Worm (Caenorhabditis elegans) whole organism, late embryonic: ENCODE measurements around the gene F40C5.2.

ENCODE experiments used
- C08G9.2 ChIP-seq: sonication (generic microtip); optimal IDR thresholded peaks from 2 replicates; lab custom pipeline; 2016; ENCODE audit warnings: mild to moderate bottlenecking, missing genetic modification characterization, moderate library complexity, missing compliant biosample characterization
- F13H6.1 ChIP-seq: sonication (generic microtip); optimal IDR thresholded peaks from 2 replicates; lab custom pipeline; 2016; ENCODE audit warnings: missing genetic modification characterization, missing compliant biosample characterization
- K09A11.1 ChIP-seq: sonication (generic microtip); optimal IDR thresholded peaks from 2 replicates; lab custom pipeline; 2017; ENCODE audit warnings: antibody characterized with exemption, mild to moderate bottlenecking, missing genetic modification characterization, missing compliant biosample characterization; ENCODE audit not compliant: insufficient read depth
- T23F11.4 ChIP-seq: fragments of 200-800 bp; sonication (Bioruptor generic); optimal IDR thresholded peaks from 2 replicates; lab custom pipeline; 2018; ENCODE audit warnings: mild to moderate bottlenecking, missing genetic modification characterization, missing compliant biosample characterization
- Y22D7AL.16 ChIP-seq: sonication (generic microtip); optimal IDR thresholded peaks from 2 replicates; lab custom pipeline; 2016; ENCODE audit warnings: missing genetic modification characterization, missing compliant biosample characterization
- ahr-1 ChIP-seq: sonication (generic microtip); optimal IDR thresholded peaks from 2 replicates; lab custom pipeline; 2016; ENCODE audit warnings: missing genetic modification characterization, missing compliant biosample characterization
- ama-1 ChIP-seq: fragments of 150-350 bp; optimal IDR thresholded peaks from 2 replicates; lab custom pipeline; 2014
- ceh-14 ChIP-seq: sonication (generic microtip); optimal IDR thresholded peaks from 2 replicates; lab custom pipeline; 2016; ENCODE audit warnings: missing genotype, missing genetic modification characterization, missing compliant biosample characterization
- ceh-18 ChIP-seq: sonication (generic microtip); optimal IDR thresholded peaks from 2 replicates; lab custom pipeline; 2016; ENCODE audit warnings: missing genetic modification characterization, missing compliant biosample characterization
- ceh-19 ChIP-seq: fragments of 200-800 bp; sonication (Bioruptor generic); optimal IDR thresholded peaks from 2 replicates; lab custom pipeline; 2018; ENCODE audit warnings: mild to moderate bottlenecking, missing genetic modification characterization, missing compliant biosample characterization
- ceh-22 ChIP-seq: sonication (generic microtip); optimal IDR thresholded peaks from 2 replicates; lab custom pipeline; 2017; ENCODE audit warnings: missing biosample characterization, missing genetic modification characterization
- ceh-24 ChIP-seq: sonication (generic microtip); optimal IDR thresholded peaks from 2 replicates; lab custom pipeline; 2016; ENCODE audit warnings: mild to moderate bottlenecking, missing genetic modification characterization, missing compliant biosample characterization
- ceh-30 ChIP-seq: fragments of 150-350 bp; optimal IDR thresholded peaks from 2 replicates; lab custom pipeline; 2014; ENCODE audit warnings: missing biosample characterization, missing genetic modification characterization
- ceh-31 ChIP-seq: sonication (generic microtip); optimal IDR thresholded peaks from 2 replicates; lab custom pipeline; 2016; ENCODE audit warnings: missing genetic modification characterization, missing compliant biosample characterization
- ceh-34 ChIP-seq: sonication (generic microtip); optimal IDR thresholded peaks from 2 replicates; lab custom pipeline; 2016; ENCODE audit warnings: mild to moderate bottlenecking, missing genetic modification characterization, missing compliant biosample characterization
- ceh-6 ChIP-seq: fragments of 200-800 bp; sonication (Bioruptor generic); optimal IDR thresholded peaks from 2 replicates; lab custom pipeline; 2018; ENCODE audit warnings: mild to moderate bottlenecking, missing genetic modification characterization, missing compliant biosample characterization
- ceh-9 ChIP-seq: sonication (generic microtip); optimal IDR thresholded peaks from 2 replicates; lab custom pipeline; 2016; ENCODE audit warnings: mild to moderate bottlenecking, missing genetic modification characterization, inconsistent platforms, missing compliant biosample characterization
- dmd-4 ChIP-seq: sonication (generic microtip); optimal IDR thresholded peaks from 2 replicates; lab custom pipeline; 2016; ENCODE audit warnings: borderline replicate concordance, missing genetic modification characterization, missing compliant biosample characterization
- elt-2 ChIP-seq: sonication (generic microtip); optimal IDR thresholded peaks from 2 replicates; lab custom pipeline; 2016; ENCODE audit warnings: missing genetic modification reagents, missing genetic modification characterization, missing compliant biosample characterization
- elt-4 ChIP-seq: sonication (generic microtip); optimal IDR thresholded peaks from 2 replicates; lab custom pipeline; 2016; ENCODE audit warnings: missing genetic modification characterization, missing compliant biosample characterization
- eyg-1 ChIP-seq: sonication (generic microtip); optimal IDR thresholded peaks from 2 replicates; lab custom pipeline; 2016; ENCODE audit warnings: missing genotype, missing genetic modification characterization, missing compliant biosample characterization
- fkh-10 ChIP-seq: fragments of 150-350 bp; optimal IDR thresholded peaks from 2 replicates; lab custom pipeline; 2014; ENCODE audit warnings: missing biosample characterization, missing genetic modification reagents, missing genetic modification characterization
- fkh-6 ChIP-seq: sonication (generic microtip); optimal IDR thresholded peaks from 2 replicates; lab custom pipeline; 2016; ENCODE audit warnings: missing genetic modification characterization, missing compliant biosample characterization
- gmeb-2 ChIP-seq: sonication (generic microtip); optimal IDR thresholded peaks from 2 replicates; lab custom pipeline; 2016; ENCODE audit warnings: missing genetic modification characterization, inconsistent platforms, missing compliant biosample characterization
- hlh-15 ChIP-seq: sonication (generic microtip); optimal IDR thresholded peaks from 2 replicates; lab custom pipeline; 2016; ENCODE audit warnings: missing genetic modification characterization, missing compliant biosample characterization
- hlh-30 ChIP-seq: sonication (generic microtip); optimal IDR thresholded peaks from 2 replicates; lab custom pipeline; 2017; ENCODE audit warnings: antibody characterized with exemption, missing genetic modification characterization, missing compliant biosample characterization; ENCODE audit not compliant: insufficient read depth
- hlh-6 ChIP-seq: sonication (generic microtip); optimal IDR thresholded peaks from 2 replicates; lab custom pipeline; 2016; ENCODE audit warnings: missing genotype, missing genetic modification characterization, missing compliant biosample characterization
- hlh-8 ChIP-seq: sonication (generic microtip); optimal IDR thresholded peaks from 2 replicates; lab custom pipeline; 2016; ENCODE audit warnings: missing genotype, missing genetic modification characterization, missing compliant biosample characterization
- madf-2 ChIP-seq: sonication (generic microtip); optimal IDR thresholded peaks from 2 replicates; lab custom pipeline; 2017; ENCODE audit warnings: missing genetic modification characterization, missing compliant biosample characterization
- nfya-1 ChIP-seq: sonication (generic microtip); optimal IDR thresholded peaks from 2 replicates; lab custom pipeline; 2017; ENCODE audit warnings: missing genetic modification characterization, mild to moderate bottlenecking, missing compliant biosample characterization, antibody characterized with exemption, moderate library complexity
- nhr-232 ChIP-seq: sonication (generic microtip); optimal IDR thresholded peaks from 2 replicates; lab custom pipeline; 2016; ENCODE audit warnings: missing genetic modification characterization, missing compliant biosample characterization
- odd-2 ChIP-seq: sonication (generic microtip); optimal IDR thresholded peaks from 2 replicates; lab custom pipeline; 2017; ENCODE audit warnings: antibody characterized with exemption, mild to moderate bottlenecking, missing genetic modification characterization, missing compliant biosample characterization
- pat-9 ChIP-seq: fragments of 200-800 bp; sonication (Bioruptor generic); optimal IDR thresholded peaks from 2 replicates; lab custom pipeline; 2018; ENCODE audit warnings: mild to moderate bottlenecking, missing genetic modification characterization, moderate library complexity, missing compliant biosample characterization
- pax-1 ChIP-seq: fragments of 150-350 bp; optimal IDR thresholded peaks from 2 replicates; lab custom pipeline; 2014; ENCODE audit warnings: missing biosample characterization, missing genetic modification characterization
- pha-2 ChIP-seq: sonication (generic microtip); optimal IDR thresholded peaks from 2 replicates; lab custom pipeline; 2017; ENCODE audit warnings: mild to moderate bottlenecking, missing genetic modification characterization, missing compliant biosample characterization
- pha-4 ChIP-seq: fragments of 150-350 bp; optimal IDR thresholded peaks from 2 replicates; lab custom pipeline; 2018; ENCODE audit warnings: missing biosample characterization, missing genetic modification reagents, missing genetic modification characterization
- pqm-1 ChIP-seq: sonication (generic microtip); optimal IDR thresholded peaks from 2 replicates; lab custom pipeline; 2016; ENCODE audit warnings: missing genetic modification characterization, missing compliant biosample characterization
- rnt-1 ChIP-seq: sonication (generic microtip); optimal IDR thresholded peaks from 2 replicates; lab custom pipeline; 2016; ENCODE audit warnings: missing genetic modification characterization, missing compliant biosample characterization
- sdc-2 ChIP-seq: sonication (generic microtip); optimal IDR thresholded peaks from 2 replicates; lab custom pipeline; 2016; ENCODE audit warnings: missing genotype, missing genetic modification characterization, missing compliant biosample characterization
- sox-4 ChIP-seq: sonication (generic microtip); optimal IDR thresholded peaks from 2 replicates; lab custom pipeline; 2017; ENCODE audit warnings: mild to moderate bottlenecking, missing genetic modification characterization, inconsistent platforms, missing compliant biosample characterization
- syd-9 ChIP-seq: sonication (generic microtip); optimal IDR thresholded peaks from 2 replicates; lab custom pipeline; 2016; ENCODE audit warnings: mild to moderate bottlenecking, missing genetic modification characterization, moderate library complexity, missing compliant biosample characterization
- tbx-2 ChIP-seq: sonication (generic microtip); optimal IDR thresholded peaks from 2 replicates; lab custom pipeline; 2016; ENCODE audit warnings: missing genetic modification characterization, missing compliant biosample characterization
- tbx-7 ChIP-seq: sonication (generic microtip); optimal IDR thresholded peaks from 2 replicates; lab custom pipeline; 2016; ENCODE audit warnings: missing genotype, missing genetic modification characterization, missing compliant biosample characterization
- ttx-3 ChIP-seq: sonication (generic microtip); optimal IDR thresholded peaks from 2 replicates; lab custom pipeline; 2016; ENCODE audit warnings: missing genetic modification reagents, missing genetic modification characterization, missing compliant biosample characterization
- unc-3 ChIP-seq, 2 experiments: fragments of 200-800 bp in 1 of 2; sonication (Bioruptor generic) in 1 of 2; sonication (generic microtip) in 1 of 2; conservative IDR thresholded peaks in 1 of 2; optimal IDR thresholded peaks in 1 of 2; 2 replicates each; pipeline versions ENCODE4 v1.3.6 to Lab custom; 2016 to 2022; ENCODE audit warnings: missing compliant biosample characterization in 2 of 2, missing genetic modification characterization in 2 of 2, missing genetic modification reagents in 1 of 2
- unc-55 ChIP-seq: sonication (generic microtip); optimal IDR thresholded peaks from 2 replicates; lab custom pipeline; 2017; ENCODE audit warnings: missing biosample characterization, missing genetic modification reagents, missing genetic modification characterization
- unc-86 ChIP-seq: sonication (generic microtip); optimal IDR thresholded peaks from 2 replicates; lab custom pipeline; 2016; ENCODE audit warnings: missing genetic modification characterization, missing compliant biosample characterization
- zip-5 ChIP-seq: sonication (generic microtip); optimal IDR thresholded peaks from 2 replicates; lab custom pipeline; 2016; ENCODE audit warnings: missing genetic modification characterization, missing compliant biosample characterization

Gene F40C5.2

ce11 chrV:3587633-3588032 is 16.8 kb downstream of the F40C5.2 start (continued):
- TF ChIP-seq ceh-34 (tag; lab: Kevin White, UChicago): peak; percentile 74
- no peak for TF ChIP-seq ceh-22 (tag; lab: Kevin White, UChicago)
- peak; percentile 45 for TF ChIP-seq dmd-4 (tag; lab: Kevin White, UChicago)
- peak; percentile 66 for TF ChIP-seq odd-2 (tag; lab: Kevin White, UChicago)
- TF ChIP-seq unc-55 (GFP tag; lab: Kevin White, UChicago): no peak
- TF ChIP-seq zip-5 (tag; lab: Kevin White, UChicago): peak; percentile 16
- TF ChIP-seq ceh-31: peak; percentile 62
- TF ChIP-seq ceh-18: peak; percentile 19
- TF ChIP-seq gmeb-2: peak; percentile 40
- peak; percentile 64 for TF ChIP-seq ttx-3 (tag; lab: Kevin White, UChicago)
- no peak for TF ChIP-seq C08G9.2
- peak; percentile 19 for TF ChIP-seq sdc-2 (tag; lab: Kevin White, UChicago)
- peak; percentile 9 for TF ChIP-seq ceh-14 (tag; lab: Kevin White, UChicago)
- TF ChIP-seq ahr-1: no peak
- peak; percentile 49 for TF ChIP-seq ceh-19 (GFP tag; lab: Kevin White, UChicago)
- no peak for TF ChIP-seq rnt-1 (tag; lab: Kevin White, UChicago)
- peak; percentile 54 for TF ChIP-seq K09A11.1 (tag; lab: Kevin White, UChicago)
- no peak for TF ChIP-seq ceh-30 (tag; lab: Kevin White, UChicago)
- TF ChIP-seq pax-1: no peak
- no peak for TF ChIP-seq Y22D7AL.16 (tag; lab: Kevin White, UChicago)
- no peak for TF ChIP-seq ceh-9 (tag; lab: Kevin White, UChicago)
- no peak for TF ChIP-seq pha-4 (tag; lab: Kevin White, UChicago)
- TF ChIP-seq F13H6.1 (tag; lab: Kevin White, UChicago): peak; percentile 46
- no peak for TF ChIP-seq pqm-1 (tag; lab: Kevin White, UChicago)
- peak; percentile 31 for TF ChIP-seq hlh-15 (tag; lab: Kevin White, UChicago)
- TF ChIP-seq syd-9 (tag; lab: Kevin White, UChicago): no peak
- no peak for TF ChIP-seq T23F11.4 (GFP tag; lab: Kevin White, UChicago)
- no peak for TF ChIP-seq fkh-10 (GFP tag; lab: Kevin White, UChicago)
- no peak for TF ChIP-seq elt-4 (tag; lab: Kevin White, UChicago)
- TF ChIP-seq pat-9 (tag; lab: Kevin White, UChicago): peak; percentile 31
- TF ChIP-seq elt-2 (tag; lab: Kevin White, UChicago): peak; percentile 81
- no peak for TF ChIP-seq hlh-30
- TF ChIP-seq nhr-232 (tag; lab: Kevin White, UChicago): peak; percentile 56
- TF ChIP-seq sox-4: peak; percentile 73
- peak; percentile 80 for TF ChIP-seq pha-2 (tag; lab: Kevin White, UChicago)
- no peak for TF ChIP-seq ama-1
- TF ChIP-seq hlh-6 (tag; lab: Kevin White, UChicago): no peak
- peak; percentile 11 for TF ChIP-seq unc-86
- no peak for TF ChIP-seq eyg-1
- TF ChIP-seq tbx-2: peak; percentile 74

- TF ChIP-seq madf-2 (tag; lab: Kevin White, UChicago) (no peak), eyg-1 (no peak)
- TF ChIP-seq, all 69 proteins: peak for 0
Measured at ce11 chrV:3588223-3588622, 17.4 kb downstream of the F40C5.2 start.

DNA sequence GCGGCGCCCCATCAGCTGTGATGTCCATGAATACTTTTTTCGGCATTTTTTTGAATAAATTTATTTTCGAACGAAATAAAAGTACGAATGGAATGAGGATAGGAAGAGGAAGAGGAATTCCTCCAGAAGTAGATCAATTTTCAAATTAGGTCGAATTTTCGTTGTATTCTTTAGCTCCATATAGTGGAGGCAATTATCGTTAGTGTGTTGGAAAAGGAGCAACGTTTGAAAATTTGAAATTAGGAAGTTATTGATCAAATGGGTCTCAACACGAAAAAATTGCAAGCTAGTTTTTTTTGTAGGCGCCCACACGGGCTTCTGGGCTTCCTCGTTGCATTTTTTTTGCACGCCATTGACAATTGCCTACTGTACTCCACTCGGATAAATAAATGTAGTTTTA is 21.3 kb downstream of the F40C5.2 start, which contains the start of gene T22F3.12:
T22F3.12 (minus strand) TSS at position 101 of the 400 bp plus-strand sequence.
- no peak for TF ChIP-seq fkh-10 (GFP tag; lab: Kevin White, UChicago)
- no peak for TF ChIP-seq F13H6.1 (tag; lab: Kevin White, UChicago)
- no peak for TF ChIP-seq unc-3 (GFP tag; conservative IDR thresholded peaks at IDR 0.05; lab: Robert Waterston, UW)
- no peak for TF ChIP-seq unc-3 (tag; optimal IDR thresholded peaks at IDR 0.05; lab: Kevin White, UChicago)
- no peak for TF ChIP-seq hlh-6 (tag; lab: Kevin White, UChicago)
- TF ChIP-seq zip-5 (tag; lab: Kevin White, UChicago): no peak
- TF ChIP-seq madf-2 (tag; lab: Kevin White, UChicago): no peak
- no peak for TF ChIP-seq T23F11.4 (GFP tag; lab: Kevin White, UChicago)
- no peak for TF ChIP-seq pax-1
- no peak for TF ChIP-seq pha-4 (tag; lab: Kevin White, UChicago)
- no peak for TF ChIP-seq pha-2 (tag; lab: Kevin White, UChicago)
- no peak for TF ChIP-seq hlh-8 (tag; lab: Kevin White, UChicago)
- TF ChIP-seq sox-4: no peak
- TF ChIP-seq tbx-7 (tag; lab: Kevin White, UChicago): no peak
- no peak for TF ChIP-seq gmeb-2
- no peak for TF ChIP-seq ceh-6 (GFP tag; lab: Kevin White, UChicago)
- TF ChIP-seq ceh-24: no peak
- no peak for TF ChIP-seq nfya-1 (tag; lab: Kevin White, UChicago)
- TF ChIP-seq ttx-3 (tag; lab: Kevin White, UChicago): no peak
- TF ChIP-seq fkh-6: no peak
